Worm (Caenorhabditis elegans): ENCODE results near the gene Y57G11C.31.

Gene Y57G11C.31

ce11 chrIV:14687716-14688115 is 10.5 kb downstream of the Y57G11C.31 start:
- TF ChIP-seq drap-1 (GFP tag; optimal IDR thresholded peaks at IDR 0.05) (no peak), zip-8 (tag; optimal IDR thresholded peaks at IDR 0.05) (no peak), elt-3 (tag; optimal IDR thresholded peaks at IDR 0.05) (no peak), unc-62 (GFP tag; optimal IDR thresholded peaks at IDR 0.05) (no peak), mab-5 (tag; optimal IDR thresholded peaks at IDR 0.05) (no peak)

- TF ChIP-seq nhr-28 (tag; optimal IDR thresholded peaks at IDR 0.05) (no peak), ztf-11 (tag; optimal IDR thresholded peaks at IDR 0.05) (no peak), nhr-76 (tag; optimal IDR thresholded peaks at IDR 0.05) (no peak), ceh-83 (GFP tag; optimal IDR thresholded peaks at IDR 0.05) (no peak), hlh-1 (tag; optimal IDR thresholded peaks at IDR 0.05) (no peak), elt-1 (tag; optimal IDR thresholded peaks at IDR 0.05; ENCODE audit: borderline replicate concordance, insufficient read depth) (no peak), elt-3 (tag; optimal IDR thresholded peaks at IDR 0.05) (no peak), snpc-4 (tag; optimal IDR thresholded peaks at IDR 0.05) (no peak), blmp-1 (tag; optimal IDR thresholded peaks at IDR 0.05) (no peak), tbx-8 (GFP tag; optimal IDR thresholded peaks at IDR 0.05) (no peak)
These were observed 22.7 kb downstream of the Y57G11C.31 start, which contains the start of gene haf-8 for ce11 chrIV:14699840-14700239. TSS of gene haf-8 (minus strand) at chrIV:14699940.

- TF ChIP-seq mls-2 (tag; optimal IDR thresholded peaks at IDR 0.05) = no peak
- no peak for TF ChIP-seq nhr-237 (tag; optimal IDR thresholded peaks at IDR 0.05)
- TF ChIP-seq M03D4.4 (tag; optimal IDR thresholded peaks at IDR 0.05) = no peak
- no peak for TF ChIP-seq mep-1 (tag; optimal IDR thresholded peaks at IDR 0.05)
- TF ChIP-seq sem-2 (GFP tag; optimal IDR thresholded peaks at IDR 0.05) = no peak
- no peak for TF ChIP-seq flh-1 (GFP tag; optimal IDR thresholded peaks at IDR 0.05)
- TF ChIP-seq mab-5 (tag; optimal IDR thresholded peaks at IDR 0.05) = no peak
- no peak for TF ChIP-seq sptf-1 (tag; optimal IDR thresholded peaks at IDR 0.05)
- TF ChIP-seq unc-120 (tag; optimal IDR thresholded peaks at IDR 0.05; ENCODE audit: poor library complexity, severe bottlenecking) = no peak
- TF ChIP-seq lsy-2 (tag; optimal IDR thresholded peaks at IDR 0.05) = no peak
- no peak for TF ChIP-seq lin-13 (tag; optimal IDR thresholded peaks at IDR 0.05)
- TF ChIP-seq pha-4 (tag; optimal IDR thresholded peaks at IDR 0.05) = no peak
- no peak for TF ChIP-seq elt-1 (tag; optimal IDR thresholded peaks at IDR 0.05; ENCODE audit: borderline replicate concordance, insufficient read depth)
- TF ChIP-seq ceh-39 (tag; optimal IDR thresholded peaks at IDR 0.05) = no peak
- no peak for TF ChIP-seq unc-62 (GFP tag; optimal IDR thresholded peaks at IDR 0.05)
- no peak for TF ChIP-seq ham-2 (GFP tag; optimal IDR thresholded peaks at IDR 0.05)
These were observed 27.0 kb downstream of the Y57G11C.31 start, which contains the start of gene Y57G11C.40 for ce11 chrIV:14704155-14704554. TSS of gene Y57G11C.40 (minus strand) at chrIV:14704255.

- TF ChIP-seq ztf-11 (tag; optimal IDR thresholded peaks at IDR 0.05) = no peak
These were observed 27.8 kb downstream of the Y57G11C.31 start for ce11 chrIV:14704952-14705351.

DNA sequence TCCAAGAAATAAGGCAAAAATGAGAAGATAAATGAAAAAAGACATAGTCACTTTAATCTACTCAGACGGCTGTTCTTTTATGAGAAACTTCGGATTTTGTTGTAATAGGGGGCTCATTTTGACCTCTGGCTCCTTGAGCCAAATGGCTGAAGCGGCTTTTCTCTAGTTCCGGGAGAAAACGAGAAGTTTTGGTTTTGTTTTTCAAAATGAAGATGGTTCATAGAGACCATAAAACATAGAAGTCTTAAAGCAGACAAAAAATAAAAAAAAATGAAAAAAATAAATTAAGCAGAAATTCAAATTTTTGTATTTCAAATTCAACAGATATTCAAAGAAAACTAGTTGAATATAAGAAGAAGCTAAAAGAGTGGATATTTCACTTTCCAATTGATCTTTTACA is 29.1 kb downstream of the Y57G11C.31 start, which contains the start of gene Y57G11C.41:
TSS of gene Y57G11C.41 (minus strand) at position 101 of the 400 bp plus-strand sequence.
- TF ChIP-seq snpc-4 (tag; optimal IDR thresholded peaks at IDR 0.05) (no peak), sptf-1 (tag; optimal IDR thresholded peaks at IDR 0.05) (no peak), nhr-237 (tag; optimal IDR thresholded peaks at IDR 0.05) (no peak), ceh-83 (GFP tag; optimal IDR thresholded peaks at IDR 0.05) (no peak), zip-8 (tag; optimal IDR thresholded peaks at IDR 0.05) (no peak), nhr-28 (tag; optimal IDR thresholded peaks at IDR 0.05) (no peak), lin-32 (GFP tag; optimal IDR thresholded peaks at IDR 0.05) (no peak), hlh-1 (tag; optimal IDR thresholded peaks at IDR 0.05) (no peak), elt-3 (tag; optimal IDR thresholded peaks at IDR 0.05) (no peak), unc-39 (tag; optimal IDR thresholded peaks at IDR 0.05) (no peak), nhr-12 (tag; optimal IDR thresholded peaks at IDR 0.05) (no peak), nhr-76 (tag; optimal IDR thresholded peaks at IDR 0.05) (no peak), unc-62 (GFP tag; optimal IDR thresholded peaks at IDR 0.05) (no peak), blmp-1 (tag; optimal IDR thresholded peaks at IDR 0.05) (no peak), nhr-2 (tag; optimal IDR thresholded peaks at IDR 0.05) (no peak), ceh-39 (tag; optimal IDR thresholded peaks at IDR 0.05) (no peak), pha-4 (tag; optimal IDR thresholded peaks at IDR 0.05) (no peak)

ce11 chrIV:14709286-14709685 is 32.1 kb downstream of the Y57G11C.31 start, which contains the start of gene lgc-7:
TSS of gene lgc-7 (plus strand) at chrIV:14709586.
- TF ChIP-seq M03D4.4 (tag; optimal IDR thresholded peaks at IDR 0.05) (no peak), elt-3 (tag; optimal IDR thresholded peaks at IDR 0.05) (no peak)

Data from whole organism, mixed stage, embryonic.